Worm (Caenorhabditis elegans): ENCODE data around the gene F59A6.10.

Gene F59A6.10

ce11 chrII:5018578-5018977 is 14.8 kb downstream of the F59A6.10 start:
- no peak for TF ChIP-seq W03F9.2 (tag; optimal IDR thresholded peaks at IDR 0.05)
- TF ChIP-seq dao-5 (tag; optimal IDR thresholded peaks at IDR 0.05) = no peak

- TF ChIP-seq dao-5 (tag; optimal IDR thresholded peaks at IDR 0.05) (no peak), him-1 (tag; optimal IDR thresholded peaks at IDR 0.05) (no peak), W03F9.2 (tag; optimal IDR thresholded peaks at IDR 0.05) (no peak)
Observed at ce11 chrII:5019389-5020108, 15.8 kb downstream of the F59A6.10 start.

DNA sequence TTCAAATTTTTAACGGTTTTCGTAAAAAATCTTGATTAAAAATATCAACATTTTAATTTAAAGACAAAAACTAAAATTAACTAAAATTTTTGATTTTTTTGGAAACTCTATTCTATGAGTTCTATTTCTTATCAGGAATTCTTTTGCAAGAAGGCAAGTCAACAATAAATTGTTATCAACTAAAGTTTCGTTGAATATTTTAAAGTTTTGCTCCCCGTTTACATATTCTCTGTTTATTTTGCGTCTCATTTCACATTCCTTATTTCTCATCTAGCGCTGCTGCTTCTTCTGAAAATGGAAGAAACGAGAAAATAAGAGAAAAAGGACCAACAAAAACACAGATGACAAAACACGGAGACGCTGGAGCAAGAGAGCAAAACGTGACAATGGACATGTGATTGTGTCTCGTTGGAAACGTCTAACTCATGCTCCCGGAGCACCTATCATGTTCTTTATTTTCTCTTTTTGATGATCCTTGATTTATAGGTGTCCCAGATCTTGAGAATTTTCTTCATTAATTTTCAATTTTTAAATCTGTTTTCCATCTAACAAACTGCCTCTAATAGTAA is 16.8 kb downstream of the F59A6.10 start:
- TF ChIP-seq W03F9.2 (tag; optimal IDR thresholded peaks at IDR 0.05) = no peak
- TF ChIP-seq him-1 (tag; optimal IDR thresholded peaks at IDR 0.05) = no peak
- no peak for TF ChIP-seq dao-5 (tag; optimal IDR thresholded peaks at IDR 0.05)

- no peak for TF ChIP-seq him-1 (tag; optimal IDR thresholded peaks at IDR 0.05)
- no peak for TF ChIP-seq W03F9.2 (tag; optimal IDR thresholded peaks at IDR 0.05)
- no peak for TF ChIP-seq dao-5 (tag; optimal IDR thresholded peaks at IDR 0.05)
Observed at ce11 chrII:5021518-5021917, 17.8 kb downstream of the F59A6.10 start.

- TF ChIP-seq dao-5 (tag; optimal IDR thresholded peaks at IDR 0.05) = no peak
- TF ChIP-seq him-1 (tag; optimal IDR thresholded peaks at IDR 0.05) = no peak
- no peak for TF ChIP-seq W03F9.2 (tag; optimal IDR thresholded peaks at IDR 0.05)
Observed at ce11 chrII:5022381-5022855, 18.7 kb downstream of the F59A6.10 start, which contains the start of the genes nsy-1 and F59A6.13. Gene nsy-1 (plus strand): TSS chrII:5022757. Gene F59A6.13 (plus strand): TSS chrII:5022805.

DNA sequence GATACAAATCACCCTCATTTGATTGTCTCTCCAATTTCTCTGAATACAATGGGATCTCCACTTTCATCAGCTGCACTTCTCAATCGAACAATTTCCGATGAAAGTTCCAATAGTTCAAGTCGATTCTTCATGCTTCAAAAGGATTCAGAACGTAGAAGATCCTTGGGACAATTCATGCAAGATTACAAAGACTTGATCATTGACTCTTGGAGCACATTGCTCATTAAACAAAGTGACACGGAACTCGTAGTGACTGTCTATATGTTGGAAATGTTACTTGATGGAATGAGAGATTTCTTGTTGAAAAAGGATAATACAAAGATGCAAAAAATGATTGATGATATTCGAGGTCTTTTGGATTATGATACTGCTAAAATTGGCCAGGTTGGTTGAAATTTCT is 24.2 kb downstream of the F59A6.10 start:
- TF ChIP-seq W03F9.2 (tag; optimal IDR thresholded peaks at IDR 0.05) (no peak), dao-5 (tag; optimal IDR thresholded peaks at IDR 0.05) (no peak), him-1 (tag; optimal IDR thresholded peaks at IDR 0.05) (no peak)

ce11 chrII:5031612-5032011 is 27.9 kb downstream of the F59A6.10 start, which contains the start of gene wdr-83:
Gene wdr-83 (minus strand): TSS chrII:5031712.
- no peak for TF ChIP-seq W03F9.2 (tag; optimal IDR thresholded peaks at IDR 0.05)
- TF ChIP-seq him-1 (tag; optimal IDR thresholded peaks at IDR 0.05) = no peak
- TF ChIP-seq dao-5 (tag; optimal IDR thresholded peaks at IDR 0.05) = no peak

DNA sequence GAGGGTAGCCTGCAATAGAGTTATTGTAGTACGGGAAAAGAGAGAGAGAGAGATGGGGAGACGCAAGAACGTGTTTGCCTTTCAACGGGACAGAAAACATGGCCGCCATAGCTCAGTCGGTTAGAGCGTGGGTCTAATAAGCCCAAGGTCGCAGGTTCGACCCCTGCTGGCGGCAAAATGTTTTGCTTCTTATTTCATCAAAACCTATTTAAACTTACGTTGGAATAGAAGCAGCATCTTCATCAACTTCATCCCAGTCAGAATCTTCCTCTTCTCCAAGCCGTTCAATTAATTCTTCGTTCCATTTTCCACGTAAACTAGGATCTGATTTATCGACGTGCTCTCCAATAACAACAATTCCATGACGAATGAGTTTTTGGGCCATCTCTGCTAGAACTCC is 28.9 kb downstream of the F59A6.10 start:
- TF ChIP-seq W03F9.2 (tag; optimal IDR thresholded peaks at IDR 0.05) (no peak), dao-5 (tag; optimal IDR thresholded peaks at IDR 0.05) (peak; percentile 59), him-1 (tag; optimal IDR thresholded peaks at IDR 0.05) (peak; percentile 54)

- TF ChIP-seq W03F9.2 (tag; optimal IDR thresholded peaks at IDR 0.05) = no peak
- no peak for TF ChIP-seq dao-5 (tag; optimal IDR thresholded peaks at IDR 0.05)
- no peak for TF ChIP-seq him-1 (tag; optimal IDR thresholded peaks at IDR 0.05)
Observed at ce11 chrII:5033935-5034334, 30.2 kb downstream of the F59A6.10 start, which contains the start of gene F33G12.3. Gene F33G12.3 (minus strand): TSS chrII:5034035.

DNA sequence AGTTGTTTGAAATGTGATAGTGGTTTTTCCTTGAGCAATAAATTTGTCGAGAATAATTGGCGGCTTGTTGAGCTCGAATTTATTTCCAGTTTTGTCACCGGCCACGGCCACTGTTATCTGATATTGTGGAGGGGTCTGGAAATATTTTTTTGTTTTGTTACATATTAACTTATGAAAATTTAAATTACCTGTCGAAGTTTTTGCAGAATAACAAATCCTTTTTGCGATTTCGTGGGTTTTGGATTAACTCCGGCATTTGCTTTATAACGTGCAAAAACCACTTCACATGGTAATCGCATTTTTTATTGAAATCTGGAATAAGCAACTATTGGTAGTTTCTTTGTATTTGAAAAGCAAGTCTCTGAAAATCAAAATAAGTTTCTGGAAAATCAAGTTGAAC is 32.4 kb downstream of the F59A6.10 start, which contains the start of gene lrr-1:
TSS of gene lrr-1 (minus strand) at position 312 of the 400 bp plus-strand sequence.
- TF ChIP-seq W03F9.2 (tag; optimal IDR thresholded peaks at IDR 0.05) (no peak), him-1 (tag; optimal IDR thresholded peaks at IDR 0.05) (no peak), dao-5 (tag; optimal IDR thresholded peaks at IDR 0.05) (no peak)

ce11 chrII:5039912-5040311 is 36.2 kb downstream of the F59A6.10 start, which contains the start of gene golg-2:
Gene golg-2 (minus strand): TSS chrII:5040091.
- no peak for TF ChIP-seq W03F9.2 (tag; optimal IDR thresholded peaks at IDR 0.05)
- TF ChIP-seq dao-5 (tag; optimal IDR thresholded peaks at IDR 0.05) = no peak
- no peak for TF ChIP-seq him-1 (tag; optimal IDR thresholded peaks at IDR 0.05)

DNA sequence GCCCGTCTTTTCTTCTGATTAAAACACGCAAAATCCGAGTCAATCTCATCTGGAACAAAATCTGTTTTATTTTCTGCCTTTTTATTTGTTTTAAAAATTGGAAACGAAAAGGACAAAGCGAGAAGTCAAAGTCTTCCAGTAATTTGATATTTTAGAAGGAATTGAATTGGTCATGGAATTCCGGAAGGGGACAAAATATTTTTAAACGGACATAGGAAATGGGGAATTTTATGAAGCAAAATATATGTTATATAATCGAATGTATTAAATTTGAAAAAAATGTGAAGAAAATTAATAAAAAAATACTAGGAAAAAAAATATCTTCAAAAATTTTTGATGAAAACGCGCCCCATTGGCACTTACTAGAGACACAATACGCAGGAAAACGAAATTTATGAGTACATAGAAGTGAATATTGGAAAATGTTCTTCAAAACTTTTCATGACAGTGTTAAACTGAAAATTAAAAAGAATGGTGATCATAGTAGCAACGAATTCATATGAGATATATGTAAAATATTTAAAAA is 36.9 kb downstream of the F59A6.10 start, which contains the start of gene F33G12.7:
TSS of gene F33G12.7 (minus strand) at position 51 of the 526 bp plus-strand sequence.
- TF ChIP-seq dao-5 (tag; optimal IDR thresholded peaks at IDR 0.05) (no peak), him-1 (tag; optimal IDR thresholded peaks at IDR 0.05) (no peak), W03F9.2 (tag; optimal IDR thresholded peaks at IDR 0.05) (no peak)

DNA sequence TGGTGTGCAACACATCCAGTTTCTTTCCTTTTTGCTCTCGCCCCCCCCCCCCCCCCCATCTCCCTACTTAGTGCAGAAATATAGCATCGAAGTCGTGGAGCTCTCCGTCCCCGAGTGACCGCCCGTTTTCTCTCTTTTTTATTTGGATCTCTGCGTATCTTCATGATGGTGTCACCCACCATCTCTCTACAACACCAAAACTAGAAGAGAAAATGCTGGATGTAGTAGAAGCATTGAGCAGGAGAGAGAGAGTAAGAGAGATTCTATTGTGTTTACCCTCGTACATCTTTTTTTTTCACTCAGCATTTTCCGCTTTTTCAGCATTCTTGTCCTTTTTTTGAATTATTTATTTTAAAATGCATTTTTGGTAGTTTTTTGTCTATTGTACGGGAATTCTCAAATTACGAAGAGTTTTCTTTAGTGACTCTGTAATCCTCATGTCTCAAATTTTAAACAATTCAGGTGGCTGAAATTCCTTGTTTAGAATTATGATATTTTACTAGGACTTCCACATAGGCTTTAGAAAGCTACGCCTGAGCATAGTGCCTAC is 38.7 kb downstream of the F59A6.10 start:
- no peak for TF ChIP-seq dao-5 (tag; optimal IDR thresholded peaks at IDR 0.05)
- no peak for TF ChIP-seq him-1 (tag; optimal IDR thresholded peaks at IDR 0.05)
- no peak for TF ChIP-seq W03F9.2 (tag; optimal IDR thresholded peaks at IDR 0.05)
